Fruit fly (Drosophila melanogaster) whole organism, wandering third instar larva: ENCODE results near the gene HtrA2.

ENCODE experiments used
- Abd-B ChIP-seq: fragments of >200 bp; optimal IDR thresholded peaks from 2 replicates; lab custom pipeline; 2017; ENCODE audit warnings: missing biosample characterization, missing genetic modification characterization
- CG32264 ChIP-seq: fragments of 200-800 bp; sonication (Bioruptor generic); optimal IDR thresholded peaks from 2 replicates; lab custom pipeline; 2016; ENCODE audit warnings: missing biosample characterization, missing genetic modification characterization
- CG9705 ChIP-seq: fragments of 200-800 bp; sonication (Bioruptor generic); optimal IDR thresholded peaks from 2 replicates; lab custom pipeline; 2018; ENCODE audit warnings: missing biosample characterization, mild to moderate bottlenecking, missing genetic modification characterization
- CrebA ChIP-seq: fragments of 200-800 bp; sonication (Bioruptor generic); optimal IDR thresholded peaks from 2 replicates; lab custom pipeline; 2016; ENCODE audit warnings: missing biosample characterization, mild to moderate bottlenecking, missing genetic modification characterization, borderline replicate concordance
- Dfd ChIP-seq: fragments of >200 bp; optimal IDR thresholded peaks from 2 replicates; lab custom pipeline; 2017; ENCODE audit warnings: missing biosample characterization, missing genetic modification characterization
- Dif ChIP-seq: fragments of 200-275, 200-300 bp; sonication (Bioruptor generic); optimal IDR thresholded peaks from 2 replicates; lab custom pipeline; 2018; ENCODE audit warnings: missing biosample characterization, missing genetic modification characterization; ENCODE audit not compliant: partially characterized antibody
- HLH106 ChIP-seq: fragments of 200-800 bp; optimal IDR thresholded peaks from 3 replicates; lab custom pipeline; 2019; ENCODE audit warnings: missing biosample characterization, mild to moderate bottlenecking, missing genetic modification characterization, moderate library complexity
- Hnf4 ChIP-seq: fragments of 200-800 bp; sonication (Bioruptor generic); optimal IDR thresholded peaks from 2 replicates; lab custom pipeline; 2016; ENCODE audit warnings: missing biosample characterization, mild to moderate bottlenecking, missing genetic modification characterization
- Hr78 ChIP-seq: fragments of >200 bp; optimal IDR thresholded peaks from 2 replicates; lab custom pipeline; 2017; ENCODE audit warnings: missing biosample characterization, missing genetic modification characterization
- Hr83 ChIP-seq: fragments of 200-300 bp; sonication (Bioruptor generic); optimal IDR thresholded peaks from 2 replicates; lab custom pipeline; 2016; ENCODE audit warnings: missing biosample characterization, mild to moderate bottlenecking, missing genetic modification characterization, moderate library complexity; ENCODE audit not compliant: poor library complexity, severe bottlenecking
- Jra ChIP-seq: sonication (Bioruptor generic); optimal IDR thresholded peaks from 2 replicates; lab custom pipeline; 2016; ENCODE audit warnings: missing biosample characterization, missing genetic modification characterization
- Mio ChIP-seq: sonication (Bioruptor generic); optimal IDR thresholded peaks from 2 replicates; lab custom pipeline; 2016; ENCODE audit warnings: missing biosample characterization, missing genetic modification characterization
- Myc ChIP-seq: fragments of >200 bp; optimal IDR thresholded peaks from 2 replicates; lab custom pipeline; 2017
- N ChIP-seq: fragments of >200 bp; optimal IDR thresholded peaks from 2 replicates; lab custom pipeline; 2018; ENCODE audit warnings: missing biosample characterization, missing external identifiers, missing genetic modification characterization
- OdsH ChIP-seq: fragments of 200-800 bp; sonication (Bioruptor generic); optimal IDR thresholded peaks from 2 replicates; lab custom pipeline; 2016; ENCODE audit warnings: missing biosample characterization, mild to moderate bottlenecking, missing genetic modification characterization
- Rel ChIP-seq, 2 experiments: fragments of 200-800 bp; sonication (Bioruptor generic) in 1 of 2; optimal IDR thresholded peaks; 2 replicates in 1 of 2; 3 replicates in 1 of 2; lab custom pipeline; 2016 to 2019; ENCODE audit warnings: mild to moderate bottlenecking in 2 of 2, missing biosample characterization in 2 of 2, missing genetic modification characterization in 2 of 2, moderate library complexity in 1 of 2
- Sp1 ChIP-seq: fragments of 200-800 bp; sonication (Bioruptor generic); optimal IDR thresholded peaks from 3 replicates; lab custom pipeline; 2019; ENCODE audit warnings: missing biosample characterization, mild to moderate bottlenecking, missing genetic modification characterization, moderate library complexity
- Vsx2 ChIP-seq: fragments of 200-300, 225-300 bp; sonication (Bioruptor generic); optimal IDR thresholded peaks from 2 replicates; lab custom pipeline; 2018; ENCODE audit warnings: missing biosample characterization, missing genetic modification characterization; ENCODE audit not compliant: partially characterized antibody
- br ChIP-seq: fragments of 200-800 bp; sonication (Bioruptor generic); optimal IDR thresholded peaks from 2 replicates; lab custom pipeline; 2016; ENCODE audit warnings: missing biosample characterization, missing genetic modification characterization
- brk ChIP-seq: fragments of 200-800 bp; sonication (Bioruptor generic); optimal IDR thresholded peaks from 2 replicates; lab custom pipeline; 2016; ENCODE audit warnings: missing biosample characterization, mild to moderate bottlenecking, missing genetic modification characterization
- dl ChIP-seq, 2 experiments: fragments of 175-275, 200-275 bp in 1 of 2; fragments of 200-275 bp in 1 of 2; sonication (Bioruptor generic); optimal IDR thresholded peaks; lab custom pipeline; 2018; ENCODE audit warnings: mild to moderate bottlenecking in 2 of 2, missing biosample characterization in 2 of 2, missing genetic modification characterization in 2 of 2, moderate library complexity in 2 of 2; ENCODE audit not compliant: partially characterized antibody in 2 of 2, insufficient read depth in 1 of 2
- dmrt93B ChIP-seq: fragments of 200-800 bp; sonication (Bioruptor generic); optimal IDR thresholded peaks from 2 replicates; lab custom pipeline; 2018; ENCODE audit warnings: missing biosample characterization, mild to moderate bottlenecking, missing genetic modification characterization
- dsf ChIP-seq: sonication (Bioruptor generic); optimal IDR thresholded peaks from 2 replicates; lab custom pipeline; 2016; ENCODE audit warnings: missing biosample characterization, missing genetic modification characterization, borderline replicate concordance
- ey ChIP-seq: fragments of 200-800 bp; sonication (Bioruptor generic); optimal IDR thresholded peaks from 2 replicates; lab custom pipeline; 2016; ENCODE audit warnings: missing biosample characterization, missing genetic modification characterization
- foxo ChIP-seq, 2 experiments: fragments of 200-800 bp; sonication (Bioruptor generic); optimal IDR thresholded peaks; 2 replicates in 1 of 2; 3 replicates in 1 of 2; lab custom pipeline; 2016 to 2017; ENCODE audit warnings: missing biosample characterization in 2 of 2, missing genetic modification characterization in 2 of 2
- jim ChIP-seq: fragments of 175-275, 200-325 bp; sonication (Bioruptor generic); optimal IDR thresholded peaks from 2 replicates; lab custom pipeline; 2016; ENCODE audit warnings: missing biosample characterization, mild to moderate bottlenecking, missing genetic modification characterization
- lola ChIP-seq: fragments of >200 bp; optimal IDR thresholded peaks from 2 replicates; lab custom pipeline; 2017; ENCODE audit warnings: missing biosample characterization, missing genetic modification characterization
- pan ChIP-seq: fragments of >200 bp; optimal IDR thresholded peaks from 2 replicates; lab custom pipeline; 2017
- psq ChIP-seq: fragments of 200-800 bp; sonication (Bioruptor generic); optimal IDR thresholded peaks from 3 replicates; lab custom pipeline; 2017; ENCODE audit warnings: missing biosample characterization, mild to moderate bottlenecking, missing genetic modification characterization, moderate library complexity
- rgr ChIP-seq: fragments of 200-800 bp; sonication (Bioruptor generic); optimal IDR thresholded peaks from 3 replicates; lab custom pipeline; 2016; ENCODE audit warnings: missing biosample characterization, mild to moderate bottlenecking, missing genetic modification characterization
- sage ChIP-seq: fragments of 200-800 bp; sonication (Bioruptor generic); optimal IDR thresholded peaks from 2 replicates; lab custom pipeline; 2016; ENCODE audit warnings: missing biosample characterization, mild to moderate bottlenecking, missing genetic modification characterization
- sv ChIP-seq: fragments of 200-800 bp; sonication (Bioruptor generic); optimal IDR thresholded peaks from 3 replicates; lab custom pipeline; 2016; ENCODE audit warnings: missing biosample characterization, missing genetic modification characterization
- woc ChIP-seq: sonication (Bioruptor generic); optimal IDR thresholded peaks from 2 replicates; lab custom pipeline; 2016; ENCODE audit warnings: missing biosample characterization, mild to moderate bottlenecking, missing genetic modification characterization

The HtrA2 gene

dm6 chr3R:14555021-14555420 is 43.5 kb upstream of the HtrA2 start:
- no peak for TF ChIP-seq Hnf4 (GFP tag; lab: Kevin White, UChicago)
- no peak for TF ChIP-seq dl (GFP tag; optimal IDR thresholded peaks at IDR 0.05; lab: Kevin White, UChicago; ENCODE audit: insufficient read depth in 1 of 2, partially characterized antibody in 2 of 2)
- TF ChIP-seq woc (GFP tag; lab: Kevin White, UChicago), result no peak
- no peak for TF ChIP-seq Rel (GFP tag; optimal IDR thresholded peaks at IDR 0.05; lab: Kevin White, UChicago)
- no peak for TF ChIP-seq Rel (tag; optimal IDR thresholded peaks at IDR 0.05; lab: Kevin White, UChicago)
- no peak for TF ChIP-seq lola
- no peak for TF ChIP-seq Dif (GFP tag; lab: Kevin White, UChicago)
- no peak for TF ChIP-seq Mio
- TF ChIP-seq dmrt93B (GFP tag; lab: Kevin White, UChicago), result no peak
- TF ChIP-seq Sp1, result no peak
- TF ChIP-seq rgr (GFP tag; lab: Kevin White, UChicago), result no peak
- TF ChIP-seq Jra (GFP tag; lab: Kevin White, UChicago), result no peak
- TF ChIP-seq sv, result no peak
- no peak for TF ChIP-seq CrebA (GFP tag; lab: Kevin White, UChicago)
- TF ChIP-seq N (GFP tag; lab: Kevin White, UChicago), result no peak
- no peak for TF ChIP-seq Myc (lab: Kevin White, UChicago)
- TF ChIP-seq CG9705 (GFP tag; lab: Kevin White, UChicago), result no peak
- TF ChIP-seq ey (GFP tag; lab: Kevin White, UChicago), result no peak
- no peak for TF ChIP-seq pan (lab: Kevin White, UChicago)
- no peak for TF ChIP-seq OdsH (GFP tag; lab: Kevin White, UChicago)

- TF ChIP-seq dl (GFP tag; optimal IDR thresholded peaks at IDR 0.05; lab: Kevin White, UChicago; ENCODE audit: insufficient read depth in 1 of 2, partially characterized antibody in 2 of 2), result no peak
- TF ChIP-seq Rel (GFP tag; optimal IDR thresholded peaks at IDR 0.05; lab: Kevin White, UChicago), result no peak
- no peak for TF ChIP-seq Rel (tag; optimal IDR thresholded peaks at IDR 0.05; lab: Kevin White, UChicago)
- TF ChIP-seq CG32264 (GFP tag; lab: Kevin White, UChicago), result no peak
- no peak for TF ChIP-seq Dfd (GFP tag; lab: Kevin White, UChicago)
These were observed 37.2 kb upstream of the HtrA2 start for dm6 chr3R:14548752-14549151.

- TF ChIP-seq Hr78 (no peak), foxo (GFP tag; optimal IDR thresholded peaks at IDR 0.05; lab: Kevin White, UChicago) (no peak), ey (GFP tag; lab: Kevin White, UChicago) (no peak), br (no peak), jim (GFP tag; lab: Kevin White, UChicago) (no peak), rgr (GFP tag; lab: Kevin White, UChicago) (no peak)
These were observed 30.5 kb upstream of the HtrA2 start for dm6 chr3R:14542038-14542437.

- TF ChIP-seq HLH106 (tag; lab: Kevin White, UChicago) (no peak), N (GFP tag; lab: Kevin White, UChicago) (no peak), sv (no peak), brk (GFP tag; lab: Kevin White, UChicago) (no peak), CrebA (GFP tag; lab: Kevin White, UChicago) (no peak), foxo (GFP tag; optimal IDR thresholded peaks at IDR 0.05; lab: Kevin White, UChicago) (no peak), ey (GFP tag; lab: Kevin White, UChicago) (no peak), Dfd (GFP tag; lab: Kevin White, UChicago) (no peak), Abd-B (GFP tag; lab: Kevin White, UChicago) (no peak), Vsx2 (no peak), dsf (GFP tag; lab: Kevin White, UChicago) (no peak), dl (GFP tag; optimal IDR thresholded peaks at IDR 0.05; lab: Kevin White, UChicago; ENCODE audit: insufficient read depth in 1 of 2, partially characterized antibody in 2 of 2) (no peak), Hr83 (GFP tag; lab: Kevin White, UChicago) (no peak), Mio (no peak), psq (GFP tag; lab: Kevin White, UChicago) (no peak), sage (no peak), Sp1 (no peak), br (no peak), Hr78 (no peak), CG32264 (GFP tag; lab: Kevin White, UChicago) (no peak)
These were observed 15.1 kb upstream of the HtrA2 start for dm6 chr3R:14526657-14527056.
